Fruit fly (Drosophila melanogaster) whole organism, adult: ENCODE results near the gene ATPsyndelta.

Source experiments
- CG33017 ChIP-seq: fragments of 200-800 bp; sonication (Bioruptor generic); optimal IDR thresholded peaks from 2 replicates; lab custom pipeline; 2018; ENCODE audit warnings: missing biosample characterization, mild to moderate bottlenecking, missing genetic modification characterization, moderate library complexity
- Crg-1 ChIP-seq: fragments of 200-800 bp; sonication (Bioruptor generic); optimal IDR thresholded peaks from 2 replicates; lab custom pipeline; 2016; ENCODE audit warnings: missing biosample characterization, missing genetic modification characterization
- kay ChIP-seq: fragments of 200-800 bp; sonication (Bioruptor generic); peaks from one replicate; lab custom pipeline; 2016; ENCODE audit warnings: missing biosample characterization, missing genetic modification characterization, borderline replicate concordance
- toe ChIP-seq: fragments of 200-800 bp; sonication (Bioruptor generic); optimal IDR thresholded peaks from 2 replicates; lab custom pipeline; 2016; ENCODE audit warnings: missing biosample characterization, missing genetic modification characterization

DNA sequence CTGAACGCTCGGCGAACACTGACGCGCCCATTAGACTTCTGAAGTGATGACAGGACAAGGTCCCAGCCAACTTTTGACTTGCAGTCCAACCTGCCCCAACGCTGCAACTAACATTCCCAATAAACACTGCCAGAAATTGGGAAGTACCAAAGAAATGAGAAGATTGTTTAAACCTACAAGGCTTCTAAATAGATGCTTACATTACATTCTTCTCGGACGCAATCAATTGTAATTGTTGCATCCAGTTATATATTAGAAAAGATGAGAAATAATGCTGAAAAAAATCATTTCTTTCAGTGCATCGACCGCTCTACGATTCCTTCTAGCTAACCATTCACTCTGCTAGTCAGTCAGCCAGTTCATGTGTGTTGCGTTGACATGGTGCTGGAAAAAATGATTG lies 10.2 kb upstream of the ATPsyndelta start:
- no peak for TF ChIP-seq toe (GFP tag; lab: Kevin White, UChicago)
- TF ChIP-seq CG33017 (tag; lab: Kevin White, UChicago): no peak
- no peak for TF ChIP-seq Crg-1
- TF ChIP-seq kay: no peak
